Worm (Caenorhabditis elegans): ENCODE data around the gene mcm-2.

Gene mcm-2

ce11 chrII:11977363-11977762, 29.1 kb downstream of the mcm-2 start, which contains the start of gene Y17G7B.21 (continued):
- no peak for TF ChIP-seq pqm-1 (tag; optimal IDR thresholded peaks at IDR 0.05)
- TF ChIP-seq mxl-2 (GFP tag; conservative IDR thresholded peaks at IDR 0.05), result 0 out of 2 replicates have a peak, but pooled peaks have one; percentile 23
- TF ChIP-seq Y105C5A.15 (GFP tag; IDR thresholded peaks at IDR 0.05), result peak; percentile 68; the same call in 1 of the 2 replicates
- peak; percentile 37 for TF ChIP-seq nhr-102 (tag; optimal IDR thresholded peaks at IDR 0.05)
- no peak for TF ChIP-seq lin-1 (GFP tag; IDR thresholded peaks at IDR 0.05)
- TF ChIP-seq tra-1 (GFP tag; IDR thresholded peaks at IDR 0.05), result peak; percentile 40; the same call in 1 of the 2 replicates
- TF ChIP-seq pha-4 (GFP tag; IDR thresholded peaks at IDR 0.05), result peak; percentile 41; the same call in 1 of the 2 replicates
- no peak for TF ChIP-seq pha-4 (tag; optimal IDR thresholded peaks at IDR 0.05)
- TF ChIP-seq jun-1 (tag; optimal IDR thresholded peaks at IDR 0.05), result no peak
- TF ChIP-seq rbr-2 (tag; optimal IDR thresholded peaks at IDR 0.05), result no peak
- no peak for TF ChIP-seq Y48G9A.11 (GFP tag; IDR thresholded peaks at IDR 0.05)
- 0 out of 2 replicates have a peak, but pooled peaks have one; percentile 3 for TF ChIP-seq F26F4.8 (GFP tag; conservative IDR thresholded peaks at IDR 0.05)
- no peak for TF ChIP-seq T20F7.1 (GFP tag; optimal IDR thresholded peaks at IDR 0.05)
- no peak for TF ChIP-seq zip-11 (GFP tag; IDR thresholded peaks at IDR 0.05)
- TF ChIP-seq spr-3 (GFP tag; optimal IDR thresholded peaks at IDR 0.05), result no peak
- peak; percentile 85 for TF ChIP-seq set-16 (GFP tag; IDR thresholded peaks at IDR 0.05)
- TF ChIP-seq aha-1 (tag), result peak; percentile 19
- no peak for TF ChIP-seq nhr-28 (tag; optimal IDR thresholded peaks at IDR 0.05)
- TF ChIP-seq dmd-9 (GFP tag; IDR thresholded peaks at IDR 0.05), result no peak
- TF ChIP-seq nhr-6 (tag; optimal IDR thresholded peaks at IDR 0.05), result no peak

ce11 chrII:11976727-11977259, 29.6 kb downstream of the mcm-2 start:
- TF ChIP-seq aha-1 (tag), result peak; percentile 93
- TF ChIP-seq ctbp-1 (GFP tag; IDR thresholded peaks at IDR 0.05), result no peak
- peak; percentile 23 for TF ChIP-seq mes-2 (tag; optimal IDR thresholded peaks at IDR 0.05; ENCODE audit: poor library complexity, severe bottlenecking)
- no peak for TF ChIP-seq ZK337.2 (GFP tag; IDR thresholded peaks at IDR 0.05)
- TF ChIP-seq pqm-1 (tag; optimal IDR thresholded peaks at IDR 0.05), result no peak
- TF ChIP-seq hlh-30 (tag; optimal IDR thresholded peaks at IDR 0.05; ENCODE audit: insufficient read depth), result no peak
- TF ChIP-seq unc-62 (GFP tag; optimal IDR thresholded peaks at IDR 0.05 in 1 of 2), result peak in 1 of 2 experiments; percentile 91
- no peak for TF ChIP-seq unc-62 (tag; optimal IDR thresholded peaks at IDR 0.05)
- no peak for TF ChIP-seq mxl-2 (GFP tag; conservative IDR thresholded peaks at IDR 0.05)
- no peak for TF ChIP-seq sdz-12 (GFP tag; optimal IDR thresholded peaks at IDR 0.05)
- TF ChIP-seq D1046.2 (GFP tag; IDR thresholded peaks at IDR 0.05), result 0 out of 2 replicates have a peak, but pooled peaks have one; percentile 7
- no peak for TF ChIP-seq ceh-82 (tag; optimal IDR thresholded peaks at IDR 0.05)
- no peak for TF ChIP-seq dve-1 (tag; optimal IDR thresholded peaks at IDR 0.05; ENCODE audit: insufficient read depth)
- no peak for TF ChIP-seq ZK546.5 (tag; optimal IDR thresholded peaks at IDR 0.05)

- TF ChIP-seq ceh-44 (GFP tag; IDR thresholded peaks at IDR 0.05), result no peak
- TF ChIP-seq nhr-42 (GFP tag; IDR thresholded peaks at IDR 0.05), result peak; percentile 49
- peak; percentile 45 for TF ChIP-seq lin-38 (GFP tag; IDR thresholded peaks at IDR 0.05)
- TF ChIP-seq saeg-2 (GFP tag; IDR thresholded peaks at IDR 0.05), result peak; percentile 40; the same call in 1 of the 2 replicates
- TF ChIP-seq lin-29 (GFP tag; IDR thresholded peaks at IDR 0.05), result peak; percentile 49; the same call in 1 of the 2 replicates
- no peak for TF ChIP-seq ztf-7 (tag; optimal IDR thresholded peaks at IDR 0.05)
- no peak for TF ChIP-seq hlh-30 (tag; optimal IDR thresholded peaks at IDR 0.05; ENCODE audit: insufficient read depth)
- peak; percentile 62; the same call in 1 of the 2 replicates for TF ChIP-seq arid-1 (GFP tag; conservative IDR thresholded peaks at IDR 0.05)
- peak; percentile 24 for TF ChIP-seq sdz-12 (GFP tag; optimal IDR thresholded peaks at IDR 0.05)
- TF ChIP-seq ceh-28 (tag; optimal IDR thresholded peaks at IDR 0.05), result no peak
- peak; percentile 6 for TF ChIP-seq ctbp-1 (GFP tag; IDR thresholded peaks at IDR 0.05)
- TF ChIP-seq lin-39 (tag; optimal IDR thresholded peaks at IDR 0.05), result peak; percentile 38
- no peak for TF ChIP-seq pha-4 (GFP tag; IDR thresholded peaks at IDR 0.05)
- no peak for TF ChIP-seq pha-4 (tag; optimal IDR thresholded peaks at IDR 0.05)
- TF ChIP-seq duxl-1 (tag; optimal IDR thresholded peaks at IDR 0.05; ENCODE audit: poor library complexity), result peak; percentile 19
- TF ChIP-seq nhr-10 (tag; optimal IDR thresholded peaks at IDR 0.05), result no peak
- TF ChIP-seq Y75B8A.6 (GFP tag; IDR thresholded peaks at IDR 0.05), result no peak
- TF ChIP-seq zag-1 (tag; optimal IDR thresholded peaks at IDR 0.05), result no peak
- TF ChIP-seq egl-43 (GFP tag; IDR thresholded peaks at IDR 0.05), result peak; percentile 67
- peak; percentile 50 for TF ChIP-seq hlh-11 (tag; optimal IDR thresholded peaks at IDR 0.05)
These were observed 32.1 kb downstream of the mcm-2 start for ce11 chrII:11974048-11974995.
